Worm (Caenorhabditis elegans) whole organism, L1 larva: ENCODE measurements around the gene ZK1251.3.

ENCODE experiments used
- C04F5.9 ChIP-seq: sonication (generic microtip); optimal IDR thresholded peaks from 2 replicates; lab custom pipeline; 2016; ENCODE audit warnings: missing genetic modification characterization, missing compliant biosample characterization
- C34B4.2 ChIP-seq: sonication (generic microtip); optimal IDR thresholded peaks from 2 replicates; lab custom pipeline; 2017; ENCODE audit warnings: mild to moderate bottlenecking, missing genetic modification characterization, missing compliant biosample characterization
- Y116A8C.19 ChIP-seq: sonication (generic microtip); optimal IDR thresholded peaks from 2 replicates; lab custom pipeline; 2016; ENCODE audit warnings: missing compliant biosample characterization, missing genetic modification characterization, borderline replicate concordance
- aha-1 ChIP-seq: fragments of 150-350 bp; optimal IDR thresholded peaks from 2 replicates; lab custom pipeline; 2014; ENCODE audit warnings: missing biosample characterization, missing genetic modification characterization
- aly-2 ChIP-seq: fragments of 150-350 bp; optimal IDR thresholded peaks from 2 replicates; lab custom pipeline; 2014; ENCODE audit warnings: missing biosample characterization, missing genetic modification characterization
- blmp-1 ChIP-seq: fragments of 150-350 bp; optimal IDR thresholded peaks from 2 replicates; lab custom pipeline; 2014; ENCODE audit warnings: missing biosample characterization, missing genetic modification characterization
- ceh-63 ChIP-seq: fragments of 200-800 bp; sonication (Bioruptor generic); optimal IDR thresholded peaks from 2 replicates; lab custom pipeline; 2018; ENCODE audit warnings: mild to moderate bottlenecking, missing genetic modification characterization, missing compliant biosample characterization
- ceh-8 ChIP-seq: fragments of 200-800 bp; sonication (Bioruptor generic); optimal IDR thresholded peaks from 2 replicates; lab custom pipeline; 2018; ENCODE audit warnings: mild to moderate bottlenecking, missing genetic modification characterization, moderate library complexity, missing compliant biosample characterization
- ceh-82 ChIP-seq, 3 experiments: fragments of 150-350 bp in 1 of 3; sonication (generic microtip) in 2 of 3; optimal IDR thresholded peaks; 2 replicates each; lab custom pipeline; 2014 to 2017; ENCODE audit warnings: missing biosample characterization in 3 of 3, missing genetic modification characterization in 3 of 3
- dpl-1 ChIP-seq, 3 experiments: fragments of 150-350 bp in 2 of 3; sonication (generic microtip) in 1 of 3; optimal IDR thresholded peaks; 2 replicates each; lab custom pipeline; 2014 to 2017; ENCODE audit warnings: missing biosample characterization in 3 of 3, missing genetic modification characterization in 3 of 3, missing genetic modification reagents in 3 of 3
- dsc-1 ChIP-seq: sonication (generic microtip); optimal IDR thresholded peaks from 2 replicates; lab custom pipeline; 2016; ENCODE audit warnings: mild to moderate bottlenecking, missing genetic modification characterization, missing compliant biosample characterization
- efl-1 ChIP-seq, 4 experiments: fragments of 150-350 bp; optimal IDR thresholded peaks in 3 of 4; peaks in 1 of 4; 1 replicate in 1 of 4; 2 replicates in 3 of 4; lab custom pipeline; 2014; ENCODE audit warnings: missing biosample characterization in 2 of 4, missing genetic modification characterization in 2 of 4, missing genetic modification reagents in 2 of 4
- efl-3 ChIP-seq: fragments of 200-800 bp; sonication (Bioruptor generic); optimal IDR thresholded peaks from 2 replicates; lab custom pipeline; 2018; ENCODE audit warnings: mild to moderate bottlenecking, missing genetic modification characterization, missing compliant biosample characterization
- egl-13 ChIP-seq: sonication (generic microtip); optimal IDR thresholded peaks from 2 replicates; lab custom pipeline; 2016; ENCODE audit warnings: missing genotype, missing genetic modification reagents, missing genetic modification characterization, missing compliant biosample characterization
- egl-27 ChIP-seq, 2 experiments: fragments of 150-350 bp in 1 of 2; sonication (generic microtip); optimal IDR thresholded peaks; 3 replicates each; lab custom pipeline; 2017 to 2018; ENCODE audit warnings: missing biosample characterization in 2 of 2, missing genetic modification characterization in 2 of 2, missing genetic modification reagents in 2 of 2
- elt-2 ChIP-seq: sonication (generic microtip); optimal IDR thresholded peaks from 2 replicates; lab custom pipeline; 2016; ENCODE audit warnings: missing genetic modification characterization, mild to moderate bottlenecking, inconsistent platforms, missing compliant biosample characterization, missing genetic modification reagents
- elt-3 ChIP-seq, 6 experiments: fragments of 150-350 bp in 1 of 6; sonication (generic microtip); optimal IDR thresholded peaks; 2 replicates each; lab custom pipeline; 2017 to 2018; ENCODE audit warnings: missing biosample characterization in 6 of 6, missing genetic modification characterization in 6 of 6, inconsistent platforms in 1 of 6
- fkh-10 ChIP-seq: sonication (generic microtip); optimal IDR thresholded peaks from 2 replicates; lab custom pipeline; 2017; ENCODE audit warnings: missing biosample characterization, missing genetic modification reagents, missing genetic modification characterization
- fkh-8 ChIP-seq: sonication (generic microtip); optimal IDR thresholded peaks from 2 replicates; lab custom pipeline; 2016; ENCODE audit warnings: mild to moderate bottlenecking, missing genetic modification characterization, missing compliant biosample characterization
- fos-1 ChIP-seq: fragments of 150-350 bp; optimal IDR thresholded peaks from 2 replicates; lab custom pipeline; 2014; ENCODE audit warnings: missing biosample characterization, missing genetic modification characterization
- grh-1 ChIP-seq: fragments of 200-800 bp; sonication (Bioruptor generic); IDR thresholded peaks from 2 replicates; pipeline ENCODE4 v1.3.6; 2022; ENCODE audit warnings: missing genetic modification reagents, missing genetic modification characterization, missing compliant biosample characterization
- hlh-4 ChIP-seq: sonication (generic microtip); optimal IDR thresholded peaks from 2 replicates; lab custom pipeline; 2016; ENCODE audit warnings: mild to moderate bottlenecking, missing genetic modification characterization, missing compliant biosample characterization
- hpl-2 ChIP-seq: fragments of 150-350 bp; optimal IDR thresholded peaks from 2 replicates; lab custom pipeline; 2014; ENCODE audit warnings: missing biosample characterization, missing genetic modification reagents, missing genetic modification characterization
- irx-1 ChIP-seq: sonication (generic microtip); optimal IDR thresholded peaks from 2 replicates; lab custom pipeline; 2016; ENCODE audit warnings: missing genetic modification characterization, missing compliant biosample characterization
- isw-1 ChIP-seq: fragments of 200-800 bp; sonication (Bioruptor generic); IDR thresholded peaks from 2 replicates; pipeline ENCODE4 v1.3.6; 2022; ENCODE audit warnings: missing genetic modification characterization, missing compliant biosample characterization
- lin-13 ChIP-seq: fragments of 150-350 bp; optimal IDR thresholded peaks from 2 replicates; lab custom pipeline; 2014; ENCODE audit warnings: missing biosample characterization, missing genetic modification reagents, missing genetic modification characterization
- lin-14 ChIP-seq: fragments of 200-800 bp; sonication (Bioruptor generic); optimal IDR thresholded peaks from 2 replicates; lab custom pipeline; 2018; ENCODE audit warnings: mild to moderate bottlenecking, missing genetic modification characterization, moderate library complexity, missing compliant biosample characterization
- lin-15B ChIP-seq: fragments of 150-350 bp; sonication (generic microtip); optimal IDR thresholded peaks from 3 replicates; lab custom pipeline; 2014; ENCODE audit warnings: missing biosample characterization, missing genetic modification characterization
- lin-39 ChIP-seq: fragments of 150-350 bp; optimal IDR thresholded peaks from 2 replicates; lab custom pipeline; 2014; ENCODE audit warnings: missing biosample characterization, missing genetic modification reagents, missing genetic modification characterization
- lir-3 ChIP-seq: sonication (generic microtip); optimal IDR thresholded peaks from 2 replicates; lab custom pipeline; 2016; ENCODE audit warnings: mild to moderate bottlenecking, missing genetic modification characterization, moderate library complexity, missing compliant biosample characterization; ENCODE audit not compliant: poor library complexity
- lsy-2 ChIP-seq, 2 experiments: fragments of 150-350 bp; optimal IDR thresholded peaks; 2 replicates each; lab custom pipeline; 2014; ENCODE audit warnings: missing biosample characterization in 2 of 2, missing genetic modification characterization in 2 of 2
- mab-9 ChIP-seq: fragments of 200-800 bp; sonication (Bioruptor generic); IDR thresholded peaks from 2 replicates; pipeline ENCODE4 v1.3.6; 2022; ENCODE audit warnings: missing genetic modification reagents, missing genetic modification characterization, missing compliant biosample characterization
- mdl-1 ChIP-seq, 2 experiments: fragments of 150-350 bp; optimal IDR thresholded peaks; 2 replicates each; lab custom pipeline; 2014 to 2017; ENCODE audit warnings: missing biosample characterization in 2 of 2, missing genetic modification characterization in 2 of 2, inconsistent platforms in 1 of 2
- nhr-11 ChIP-seq: fragments of 150-350 bp; optimal IDR thresholded peaks from 2 replicates; lab custom pipeline; 2014; ENCODE audit warnings: missing biosample characterization, missing genetic modification characterization
- nhr-20 ChIP-seq: sonication (generic microtip); optimal IDR thresholded peaks from 2 replicates; lab custom pipeline; 2016; ENCODE audit warnings: mild to moderate bottlenecking, missing genetic modification characterization, missing compliant biosample characterization
- nhr-77 ChIP-seq: fragments of 150-350 bp; optimal IDR thresholded peaks from 2 replicates; lab custom pipeline; 2014; ENCODE audit warnings: missing biosample characterization, missing genetic modification characterization
- nhr-85 ChIP-seq: sonication (generic microtip); peaks from one replicate; lab custom pipeline; 2016; ENCODE audit warnings: missing genetic modification characterization, inconsistent platforms, missing compliant biosample characterization
- nhr-90 ChIP-seq: sonication (generic microtip); optimal IDR thresholded peaks from 2 replicates; lab custom pipeline; 2016; ENCODE audit warnings: mild to moderate bottlenecking, missing genetic modification characterization, missing compliant biosample characterization; ENCODE audit not compliant: poor library complexity
- pqm-1 ChIP-seq: sonication (generic microtip); optimal IDR thresholded peaks from 3 replicates; lab custom pipeline; 2017; ENCODE audit warnings: missing biosample characterization, missing genetic modification characterization
- rnt-1 ChIP-seq: sonication (generic microtip); optimal IDR thresholded peaks from 2 replicates; lab custom pipeline; 2016; ENCODE audit warnings: mild to moderate bottlenecking, missing genetic modification characterization, moderate library complexity, missing compliant biosample characterization
- skn-1 ChIP-seq: fragments of 150-350 bp; optimal IDR thresholded peaks from 2 replicates; lab custom pipeline; 2014; ENCODE audit warnings: missing biosample characterization, missing genetic modification characterization
- snpc-4 ChIP-seq: fragments of 150-350 bp; optimal IDR thresholded peaks from 2 replicates; lab custom pipeline; 2014; ENCODE audit warnings: missing biosample characterization, missing genetic modification characterization
- snu-23 ChIP-seq: sonication (generic microtip); optimal IDR thresholded peaks from 2 replicates; lab custom pipeline; 2016; ENCODE audit warnings: missing genetic modification characterization, missing compliant biosample characterization
- sup-37 ChIP-seq: fragments of 200-800 bp; sonication (Bioruptor generic); optimal IDR thresholded peaks from 2 replicates; lab custom pipeline; 2018; ENCODE audit warnings: mild to moderate bottlenecking, missing genetic modification characterization, missing compliant biosample characterization
- swsn-7 ChIP-seq: sonication (generic microtip); optimal IDR thresholded peaks from 2 replicates; lab custom pipeline; 2016; ENCODE audit warnings: missing genetic modification characterization, missing compliant biosample characterization
- tbx-2 ChIP-seq: sonication (generic microtip); optimal IDR thresholded peaks from 2 replicates; lab custom pipeline; 2016; ENCODE audit warnings: missing genetic modification characterization, missing compliant biosample characterization
- unc-130 ChIP-seq: fragments of 150-350 bp; optimal IDR thresholded peaks from 2 replicates; lab custom pipeline; 2017; ENCODE audit warnings: missing biosample characterization, missing genetic modification characterization, inconsistent platforms
- xbp-1 ChIP-seq: sonication (generic microtip); optimal IDR thresholded peaks from 2 replicates; lab custom pipeline; 2016; ENCODE audit warnings: missing genetic modification characterization, missing compliant biosample characterization
- zag-1 ChIP-seq: fragments of 150-350 bp; optimal IDR thresholded peaks from 2 replicates; lab custom pipeline; 2014; ENCODE audit warnings: missing biosample characterization, missing genetic modification characterization
- ztf-11 ChIP-seq, 2 experiments: sonication (generic microtip); optimal IDR thresholded peaks; 2 replicates each; lab custom pipeline; 2016 to 2017; ENCODE audit warnings: missing genetic modification characterization in 2 of 2, missing biosample characterization in 1 of 2, missing compliant biosample characterization in 1 of 2

Gene ZK1251.3

DNA sequence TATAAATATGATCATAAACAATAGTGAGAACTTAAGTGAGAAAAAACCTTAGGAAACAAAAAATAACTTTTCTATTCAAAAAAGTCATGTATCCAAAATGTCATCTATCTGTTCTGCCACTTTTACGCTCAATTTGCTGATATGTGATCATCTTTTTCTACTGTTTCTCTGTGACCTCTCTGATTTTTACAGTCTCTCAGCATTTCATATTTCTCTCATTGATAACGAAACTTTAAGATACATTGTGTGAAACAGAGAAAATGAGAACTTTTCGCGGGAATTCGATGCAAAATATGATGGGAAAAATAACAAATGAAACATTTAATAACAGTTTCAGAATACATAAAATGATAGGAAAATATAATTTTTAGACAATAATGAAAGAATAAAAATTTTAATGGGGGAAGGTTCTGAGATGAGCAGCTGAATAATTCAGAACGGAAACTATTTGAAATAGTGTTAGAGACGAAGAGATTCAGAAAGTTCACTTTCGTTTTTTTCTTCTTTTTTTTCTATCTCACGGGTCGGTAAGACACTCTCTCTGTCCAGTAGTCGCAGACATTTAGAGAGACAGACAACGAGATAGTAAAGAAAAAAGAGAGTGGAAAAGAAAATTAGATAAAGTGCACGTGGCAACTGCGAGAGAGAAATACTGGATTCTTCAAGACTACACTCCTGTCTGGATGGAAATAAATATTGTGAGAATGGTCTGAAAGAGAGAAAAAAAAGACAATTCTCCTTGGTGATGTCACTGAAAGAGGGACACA lies 6.0 kb upstream of the ZK1251.3 start:
- TF ChIP-seq egl-13 (tag; lab: Kevin White, UChicago) (peak; percentile 43), nhr-20 (tag; lab: Kevin White, UChicago) (peak; percentile 96), elt-2 (tag; lab: Kevin White, UChicago) (peak; percentile 23), efl-1 (optimal IDR thresholded peaks at IDR 0.05; lab: Kevin White, UChicago) (peak; percentile 59 to 63), efl-1 (GFP tag; optimal IDR thresholded peaks at IDR 0.05 in 1 of 2; lab: Kevin White, UChicago) (peak; percentile 37 to 78), nhr-77 (peak; percentile 49), mab-9 (GFP tag; lab: Robert Waterston, UW) (no peak), mdl-1 (tag; optimal IDR thresholded peaks at IDR 0.05; lab: Kevin White, UChicago) (peak; percentile 94 to 95), aha-1 (tag; lab: Kevin White, UChicago) (no peak), lsy-2 (tag; optimal IDR thresholded peaks at IDR 0.05; lab: Kevin White, UChicago) (peak; percentile 74 to 84), skn-1 (tag; lab: Kevin White, UChicago) (peak; percentile 67), dsc-1 (tag; lab: Kevin White, UChicago) (peak; percentile 60), hlh-4 (tag; lab: Kevin White, UChicago) (no peak), C04F5.9 (tag; lab: Kevin White, UChicago) (no peak), sup-37 (GFP tag; lab: Kevin White, UChicago) (no peak), dpl-1 (GFP tag; optimal IDR thresholded peaks at IDR 0.05; lab: Kevin White, UChicago) (peak; percentile 33 to 58 (median 50)), aly-2 (no peak), grh-1 (GFP tag; lab: Robert Waterston, UW) (0 out of 2 replicates have a peak, but pooled peaks have one; percentile 31), blmp-1 (tag; lab: Kevin White, UChicago) (peak; percentile 94), lin-39 (tag; lab: Kevin White, UChicago) (no peak), snpc-4 (tag; lab: Kevin White, UChicago) (peak; percentile 3), fkh-8 (peak; percentile 19), ceh-63 (no peak), efl-3 (no peak), zag-1 (tag; lab: Kevin White, UChicago) (peak; percentile 37), elt-3 (tag; optimal IDR thresholded peaks at IDR 0.05; lab: Kevin White, UChicago) (peak in 5 of 6 experiments; percentile 22 to 57 (median 40)), irx-1 (tag; lab: Kevin White, UChicago) (peak; percentile 54), isw-1 (GFP tag; lab: Robert Waterston, UW) (peak; percentile 32; the same call in 1 of the 2 replicates), swsn-7 (tag; lab: Kevin White, UChicago) (peak; percentile 69), rnt-1 (tag; lab: Kevin White, UChicago) (peak; percentile 81), lin-15B (tag; lab: Kevin White, UChicago) (no peak), egl-27 (tag; optimal IDR thresholded peaks at IDR 0.05; lab: Kevin White, UChicago) (peak; percentile 1 to 23), ztf-11 (tag; optimal IDR thresholded peaks at IDR 0.05; lab: Kevin White, UChicago) (no peak), nhr-90 (tag; lab: Kevin White, UChicago) (peak; percentile 55), ceh-82 (tag; optimal IDR thresholded peaks at IDR 0.05; lab: Kevin White, UChicago) (peak; percentile 46 to 55 (median 48)), C34B4.2 (tag; lab: Kevin White, UChicago) (no peak), lin-13 (GFP tag; lab: Kevin White, UChicago) (peak; percentile 28), xbp-1 (tag; lab: Kevin White, UChicago) (peak; percentile 62), fkh-10 (GFP tag; lab: Kevin White, UChicago) (peak; percentile 55), pqm-1 (tag; lab: Kevin White, UChicago) (peak; percentile 30), tbx-2 (tag; lab: Kevin White, UChicago) (peak; percentile 68), Y116A8C.19 (tag; lab: Kevin White, UChicago) (no peak), lir-3 (tag; lab: Kevin White, UChicago) (peak; percentile 43), unc-130 (no peak), nhr-85 (tag; lab: Kevin White, UChicago) (peak; percentile 87), hpl-2 (no peak), ceh-8 (GFP tag; lab: Kevin White, UChicago) (no peak), nhr-11 (tag; lab: Kevin White, UChicago) (peak; percentile 65), lin-14 (peak; percentile 95), fos-1 (tag; lab: Kevin White, UChicago) (peak; percentile 77), snu-23 (GFP tag; lab: Kevin White, UChicago) (peak; percentile 80)
